Worm (Caenorhabditis elegans) whole organism, midembryonic: ENCODE data around the gene daf-18.

Source experiments
- T22C8.4 ChIP-seq: fragments of 200-800 bp; sonication (Bioruptor generic); IDR thresholded peaks from 2 replicates; pipeline ENCODE4 v1.3.6; 2022; ENCODE audit warnings: missing genetic modification characterization, missing compliant biosample characterization
- cog-1 ChIP-seq: sonication (generic microtip); optimal IDR thresholded peaks from 2 replicates; lab custom pipeline; 2016; ENCODE audit warnings: missing genetic modification characterization, missing compliant biosample characterization
- flt-1 ChIP-seq: fragments of 200-800 bp; sonication (Bioruptor generic); IDR thresholded peaks from 2 replicates; pipeline ENCODE4 v1.3.6; 2022; ENCODE audit warnings: missing genetic modification characterization, missing compliant biosample characterization
- klf-2 ChIP-seq: fragments of 200-800 bp; sonication (Bioruptor generic); conservative IDR thresholded peaks from 2 replicates; pipeline ENCODE4 v1.3.6; 2022; ENCODE audit warnings: missing genetic modification reagents, missing genetic modification characterization, missing compliant biosample characterization
- med-1 ChIP-seq: sonication (generic microtip); optimal IDR thresholded peaks from 2 replicates; lab custom pipeline; 2017; ENCODE audit warnings: missing genetic modification characterization, mild to moderate bottlenecking, missing compliant biosample characterization, antibody characterized with exemption, missing genetic modification reagents; ENCODE audit not compliant: insufficient read depth
- ref-1 ChIP-seq: fragments of 200-800 bp; sonication (Bioruptor generic); conservative IDR thresholded peaks from 2 replicates; pipeline ENCODE4 v1.3.6; 2022; ENCODE audit warnings: missing genetic modification reagents, missing genetic modification characterization, missing compliant biosample characterization
- tab-1 ChIP-seq: fragments of 200-800 bp; sonication (Bioruptor generic); IDR thresholded peaks from 2 replicates; pipeline ENCODE4 v1.3.6; 2022; ENCODE audit warnings: missing genetic modification characterization, missing compliant biosample characterization
- ztf-23 ChIP-seq: fragments of 200-800 bp; sonication (Bioruptor generic); IDR thresholded peaks from 2 replicates; pipeline ENCODE4 v1.3.6; 2022; ENCODE audit warnings: missing genetic modification reagents, missing genetic modification characterization, missing compliant biosample characterization
- ztf-29 ChIP-seq: fragments of 200-800 bp; sonication (Bioruptor generic); IDR thresholded peaks from 2 replicates; pipeline ENCODE4 v1.3.6; 2022; ENCODE audit warnings: missing genetic modification reagents, missing genetic modification characterization, missing compliant biosample characterization

Gene daf-18

ce11 chrIV:425052-425451, at the start of gene daf-18:
TSS of gene daf-18 (minus strand) at chrIV:425177.
- TF ChIP-seq ztf-23 (GFP tag; lab: Robert Waterston, UW) (no peak), med-1 (GFP tag; lab: Kevin White, UChicago) (no peak), flt-1 (GFP tag; lab: Robert Waterston, UW) (no peak), T22C8.4 (GFP tag; lab: Robert Waterston, UW) (no peak)

ce11 chrIV:468307-468706, 43.3 kb upstream of the daf-18 start:
- no peak for TF ChIP-seq ref-1
- TF ChIP-seq T22C8.4 (GFP tag; lab: Robert Waterston, UW): no peak
- no peak for TF ChIP-seq ztf-23 (GFP tag; lab: Robert Waterston, UW)
- TF ChIP-seq tab-1 (GFP tag; lab: Robert Waterston, UW): no peak
- no peak for TF ChIP-seq klf-2
- TF ChIP-seq med-1 (GFP tag; lab: Kevin White, UChicago): no peak
- no peak for TF ChIP-seq ztf-29 (GFP tag; lab: Robert Waterston, UW)
- no peak for TF ChIP-seq flt-1 (GFP tag; lab: Robert Waterston, UW)
- TF ChIP-seq cog-1 (tag; lab: Kevin White, UChicago): no peak

- TF ChIP-seq ztf-29 (GFP tag; lab: Robert Waterston, UW) (no peak), ref-1 (no peak)
Measured at ce11 chrIV:467291-467690, 42.3 kb upstream of the daf-18 start.

DNA sequence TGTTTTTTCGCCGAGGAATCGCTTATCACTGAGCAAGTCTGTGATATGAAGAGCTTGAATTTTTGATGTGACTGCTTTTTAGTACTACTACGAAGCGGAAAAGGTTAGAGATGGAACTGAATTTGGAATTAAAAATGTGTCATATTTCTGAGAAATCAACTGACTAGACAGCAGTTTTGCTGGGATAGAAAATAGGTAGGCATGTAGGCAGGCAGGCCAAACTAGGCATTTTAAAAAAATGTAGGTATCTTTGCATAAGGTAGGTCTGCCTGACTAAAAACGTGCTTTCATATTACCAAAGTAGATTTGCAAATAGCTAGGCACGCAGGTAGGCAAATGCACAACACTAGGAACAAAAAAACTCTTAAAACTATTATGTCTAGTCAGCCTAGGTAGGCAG, 41.6 kb upstream of the daf-18 start:
- TF ChIP-seq T22C8.4 (GFP tag; lab: Robert Waterston, UW) (no peak), klf-2 (no peak), ref-1 (no peak)

DNA sequence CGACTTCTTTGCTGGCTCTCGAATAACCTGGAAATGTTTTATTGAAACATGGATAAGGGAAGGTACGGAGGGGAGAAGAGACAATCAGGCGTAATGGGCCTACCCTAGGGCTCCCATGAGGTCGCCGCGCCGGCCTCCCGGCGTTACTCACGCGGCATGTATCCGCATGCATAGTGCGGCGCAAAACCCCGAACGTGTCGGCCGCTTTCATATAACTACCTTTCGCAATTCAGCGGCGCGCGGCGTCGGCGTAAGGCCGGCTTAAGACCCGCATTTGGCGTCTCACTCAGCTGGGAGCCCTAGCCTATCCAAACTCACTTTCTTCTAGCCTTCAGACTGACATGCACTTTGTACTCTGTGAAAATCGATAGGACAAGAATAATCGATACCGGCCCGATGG, 37.1 kb upstream of the daf-18 start:
- no peak for TF ChIP-seq klf-2
- no peak for TF ChIP-seq med-1 (GFP tag; lab: Kevin White, UChicago)
- TF ChIP-seq cog-1 (tag; lab: Kevin White, UChicago): no peak
- TF ChIP-seq ztf-23 (GFP tag; lab: Robert Waterston, UW): no peak
- TF ChIP-seq ref-1: no peak
- TF ChIP-seq flt-1 (GFP tag; lab: Robert Waterston, UW): no peak
- TF ChIP-seq tab-1 (GFP tag; lab: Robert Waterston, UW): 0 out of 2 replicates have a peak, but pooled peaks have one; percentile 67

DNA sequence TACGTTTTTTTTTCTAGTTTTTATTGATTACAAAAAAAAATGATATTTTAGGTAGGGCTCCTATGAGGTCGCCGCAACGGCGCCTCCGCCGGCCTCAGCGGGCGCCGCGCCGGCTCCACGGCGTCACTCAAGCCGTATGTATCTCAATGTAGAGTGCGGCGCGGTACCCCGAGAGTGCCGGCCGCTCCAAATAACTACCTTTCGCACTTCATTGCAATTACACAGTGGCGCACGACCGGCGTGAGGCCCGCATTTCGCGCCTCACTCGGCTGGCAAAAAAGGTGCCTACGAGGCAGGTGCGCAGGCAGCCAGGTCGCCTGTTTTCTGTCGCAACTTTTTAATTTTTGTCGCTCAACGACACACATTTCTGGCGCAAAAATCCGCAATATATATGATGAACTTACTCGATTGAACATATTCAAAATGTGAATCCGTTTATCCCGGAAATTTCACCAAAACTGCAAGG, 35.7 kb upstream of the daf-18 start, which contains the start of gene M04G7.2:
Gene M04G7.2, minus strand, starts transcription at position 416 of the 466 bp plus-strand sequence.
- TF ChIP-seq med-1 (GFP tag; lab: Kevin White, UChicago) (no peak), klf-2 (no peak), tab-1 (GFP tag; lab: Robert Waterston, UW) (no peak), cog-1 (tag; lab: Kevin White, UChicago) (no peak), flt-1 (GFP tag; lab: Robert Waterston, UW) (no peak), ref-1 (no peak), T22C8.4 (GFP tag; lab: Robert Waterston, UW) (no peak), ztf-29 (GFP tag; lab: Robert Waterston, UW) (no peak), ztf-23 (GFP tag; lab: Robert Waterston, UW) (no peak)

ce11 chrIV:455484-455883, 30.5 kb upstream of the daf-18 start, which contains the start of gene M04G7.1:
TSS of gene M04G7.1 (plus strand) at chrIV:455784.
- TF ChIP-seq med-1 (GFP tag; lab: Kevin White, UChicago): no peak

DNA sequence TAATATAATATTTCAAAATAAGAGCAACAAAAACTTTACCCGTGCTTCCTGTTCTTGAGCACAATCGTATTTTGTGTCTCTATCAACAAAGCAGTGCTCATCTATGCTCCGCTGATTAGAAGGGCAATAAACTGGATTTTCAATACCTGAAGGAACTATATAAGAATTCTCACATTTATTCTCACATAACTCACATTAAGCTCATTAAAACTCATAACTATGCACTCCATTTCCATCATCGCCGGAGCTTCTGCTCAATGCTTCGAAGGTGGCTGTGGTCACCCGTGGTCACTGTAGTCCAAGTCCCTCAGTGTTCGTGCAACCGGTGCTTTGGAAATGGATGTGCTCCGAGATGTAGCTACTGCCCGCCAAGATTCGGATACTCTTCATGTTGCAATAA, 29.8 kb upstream of the daf-18 start, which contains the start of the genes Y66H1A.8 and M04G7.5:
Gene Y66H1A.8, minus strand, starts transcription at position 101 of the 400 bp plus-strand sequence.
Gene M04G7.5, plus strand, starts transcription at position 258 of the 400 bp plus-strand sequence.
- no peak for TF ChIP-seq flt-1 (GFP tag; lab: Robert Waterston, UW)
- no peak for TF ChIP-seq cog-1 (tag; lab: Kevin White, UChicago)
- no peak for TF ChIP-seq ref-1
- no peak for TF ChIP-seq tab-1 (GFP tag; lab: Robert Waterston, UW)
- no peak for TF ChIP-seq ztf-29 (GFP tag; lab: Robert Waterston, UW)
- TF ChIP-seq klf-2: no peak
- no peak for TF ChIP-seq med-1 (GFP tag; lab: Kevin White, UChicago)
- TF ChIP-seq T22C8.4 (GFP tag; lab: Robert Waterston, UW): no peak
- TF ChIP-seq ztf-23 (GFP tag; lab: Robert Waterston, UW): no peak

DNA sequence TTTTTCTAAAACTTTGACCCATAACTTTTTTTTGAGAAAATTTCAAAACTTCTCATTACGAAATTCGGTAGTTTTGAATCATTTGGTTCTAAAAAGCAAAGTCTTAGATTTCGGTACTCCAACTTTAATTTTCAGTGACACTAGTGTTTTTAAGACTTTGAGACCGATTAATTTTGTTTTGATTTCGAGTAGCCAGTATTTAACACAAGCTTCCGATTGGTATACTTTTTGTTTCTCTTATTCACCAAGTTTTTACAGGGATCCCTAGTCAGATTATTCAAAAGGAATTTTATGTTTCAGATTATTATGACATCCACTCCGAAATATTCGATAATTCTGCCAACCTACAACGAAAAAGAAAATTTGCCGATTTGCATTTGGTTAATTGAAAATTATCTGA, 20.4 kb upstream of the daf-18 start, which contains the start of gene dpm-1:
Gene dpm-1, plus strand, starts transcription at position 301 of the 400 bp plus-strand sequence.
- TF ChIP-seq cog-1 (tag; lab: Kevin White, UChicago): no peak
- TF ChIP-seq ref-1: no peak
- no peak for TF ChIP-seq ztf-29 (GFP tag; lab: Robert Waterston, UW)
- no peak for TF ChIP-seq ztf-23 (GFP tag; lab: Robert Waterston, UW)
- TF ChIP-seq tab-1 (GFP tag; lab: Robert Waterston, UW): no peak
- TF ChIP-seq klf-2: no peak
- no peak for TF ChIP-seq flt-1 (GFP tag; lab: Robert Waterston, UW)
- TF ChIP-seq med-1 (GFP tag; lab: Kevin White, UChicago): no peak
- no peak for TF ChIP-seq T22C8.4 (GFP tag; lab: Robert Waterston, UW)

- TF ChIP-seq T22C8.4 (GFP tag; lab: Robert Waterston, UW) (no peak; the same call in 1 of the 2 replicates), tab-1 (GFP tag; lab: Robert Waterston, UW) (no peak), ztf-23 (GFP tag; lab: Robert Waterston, UW) (0 out of 2 replicates have a peak, but pooled peaks have one; percentile 36), med-1 (GFP tag; lab: Kevin White, UChicago) (no peak), flt-1 (GFP tag; lab: Robert Waterston, UW) (no peak; the same call in 1 of the 2 replicates), ref-1 (no peak), klf-2 (no peak), ztf-29 (GFP tag; lab: Robert Waterston, UW) (no peak), cog-1 (tag; lab: Kevin White, UChicago) (peak; percentile 70)
Measured at ce11 chrIV:443622-444021, 18.6 kb upstream of the daf-18 start, which contains the start of gene mrpl-55. TSS of gene mrpl-55 (plus strand) at chrIV:443985.
